Worm (Caenorhabditis elegans) whole organism, L2 larva: ENCODE results near the gene C13F10.5.

Source experiments
- ama-1 ChIP-seq: fragments of 150-350 bp; optimal IDR thresholded peaks from 2 replicates; lab custom pipeline; 2018; ENCODE audit warnings: inconsistent platforms
- gmeb-1 ChIP-seq: fragments of 150-350 bp; optimal IDR thresholded peaks from 2 replicates; lab custom pipeline; 2014; ENCODE audit warnings: missing biosample characterization, missing genetic modification characterization

DNA sequence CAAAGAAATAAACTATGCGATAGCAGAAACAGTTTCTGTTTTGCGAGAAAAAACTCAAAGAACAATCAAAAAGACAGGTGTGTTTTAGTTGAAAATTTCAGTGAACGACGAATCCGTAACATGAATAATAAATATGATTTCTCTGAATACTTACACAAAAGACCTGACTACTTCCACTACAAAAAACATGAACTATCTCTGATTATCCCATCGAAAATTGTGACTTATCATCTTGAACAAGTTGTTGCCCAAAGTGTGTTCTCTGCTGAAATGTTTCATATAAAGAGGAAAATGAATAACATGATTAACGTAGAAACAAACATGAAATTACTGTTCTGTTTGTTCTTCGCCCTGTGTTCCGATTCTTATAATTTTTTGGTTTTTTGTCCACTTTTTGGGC is 52.2 kb downstream of the C13F10.5 start, which contains the start of gene ugt-36:
- TF ChIP-seq gmeb-1 (tag; lab: Kevin White, UChicago), result no peak
- TF ChIP-seq ama-1 (lab: Kevin White, UChicago), result no peak
